Worm (Caenorhabditis elegans) whole organism, L1 larva: ENCODE results near the gene pxmp-4.

ENCODE experiments used
- Y116A8C.19 ChIP-seq: sonication (generic microtip); optimal IDR thresholded peaks from 2 replicates; lab custom pipeline; 2016; ENCODE audit warnings: missing compliant biosample characterization, missing genetic modification characterization, borderline replicate concordance
- blmp-1 ChIP-seq: fragments of 150-350 bp; optimal IDR thresholded peaks from 2 replicates; lab custom pipeline; 2014; ENCODE audit warnings: missing biosample characterization, missing genetic modification characterization
- ceh-8 ChIP-seq: fragments of 200-800 bp; sonication (Bioruptor generic); optimal IDR thresholded peaks from 2 replicates; lab custom pipeline; 2018; ENCODE audit warnings: mild to moderate bottlenecking, missing genetic modification characterization, moderate library complexity, missing compliant biosample characterization
- dsc-1 ChIP-seq: sonication (generic microtip); optimal IDR thresholded peaks from 2 replicates; lab custom pipeline; 2016; ENCODE audit warnings: mild to moderate bottlenecking, missing genetic modification characterization, missing compliant biosample characterization
- efl-1 ChIP-seq, 4 experiments: fragments of 150-350 bp; optimal IDR thresholded peaks in 3 of 4; peaks in 1 of 4; 1 replicate in 1 of 4; 2 replicates in 3 of 4; lab custom pipeline; 2014; ENCODE audit warnings: missing biosample characterization in 2 of 4, missing genetic modification characterization in 2 of 4, missing genetic modification reagents in 2 of 4
- nhr-237 ChIP-seq: fragments of 150-350 bp; optimal IDR thresholded peaks from 2 replicates; lab custom pipeline; 2014; ENCODE audit warnings: missing biosample characterization, missing genetic modification characterization
- nhr-90 ChIP-seq: sonication (generic microtip); optimal IDR thresholded peaks from 2 replicates; lab custom pipeline; 2016; ENCODE audit warnings: mild to moderate bottlenecking, missing genetic modification characterization, missing compliant biosample characterization; ENCODE audit not compliant: poor library complexity
- vab-15 ChIP-seq: sonication (generic microtip); optimal IDR thresholded peaks from 2 replicates; lab custom pipeline; 2017; ENCODE audit warnings: missing genotype, mild to moderate bottlenecking, missing genetic modification characterization, missing compliant biosample characterization

Gene pxmp-4

ce11 chrIV:291356-291755 lies 45.6 kb downstream of the pxmp-4 start, which contains the start of gene T21D12.7:
Gene T21D12.7, minus strand, starts transcription at chrIV:291456.
- TF ChIP-seq efl-1 (optimal IDR thresholded peaks at IDR 0.05; lab: Kevin White, UChicago) (no peak), efl-1 (GFP tag; optimal IDR thresholded peaks at IDR 0.05 in 1 of 2; lab: Kevin White, UChicago) (no peak), vab-15 (tag; lab: Kevin White, UChicago) (no peak), nhr-90 (no peak), Y116A8C.19 (tag; lab: Kevin White, UChicago) (no peak), ceh-8 (GFP tag; lab: Kevin White, UChicago) (no peak)

ce11 chrIV:290387-290786 lies 46.6 kb downstream of the pxmp-4 start:
- TF ChIP-seq nhr-237 (no peak), efl-1 (optimal IDR thresholded peaks at IDR 0.05; lab: Kevin White, UChicago) (no peak), efl-1 (GFP tag; optimal IDR thresholded peaks at IDR 0.05 in 1 of 2; lab: Kevin White, UChicago) (peak in 1 of 2 experiments; percentile 71)
- TF ChIP-seq, all 84 proteins: peak for 1

ce11 chrIV:288027-288426 lies 49.0 kb downstream of the pxmp-4 start, which contains the start of gene T21D12.14:
Gene T21D12.14, minus strand, starts transcription at chrIV:288127.
- no peak for TF ChIP-seq dsc-1 (tag; lab: Kevin White, UChicago)
- peak; percentile 32 for TF ChIP-seq blmp-1 (tag; lab: Kevin White, UChicago)
